Fruit fly (Drosophila melanogaster) ovary, adult (tissue): ENCODE measurements around the gene Tusp.

ENCODE experiments used
- CG17801 ChIP-seq: fragments of 200-800 bp; optimal IDR thresholded peaks from 2 replicates; lab custom pipeline; 2019; ENCODE audit warnings: missing biosample characterization, mild to moderate bottlenecking, missing genetic modification characterization, moderate library complexity; ENCODE audit not compliant: partially characterized antibody

Gene Tusp

DNA sequence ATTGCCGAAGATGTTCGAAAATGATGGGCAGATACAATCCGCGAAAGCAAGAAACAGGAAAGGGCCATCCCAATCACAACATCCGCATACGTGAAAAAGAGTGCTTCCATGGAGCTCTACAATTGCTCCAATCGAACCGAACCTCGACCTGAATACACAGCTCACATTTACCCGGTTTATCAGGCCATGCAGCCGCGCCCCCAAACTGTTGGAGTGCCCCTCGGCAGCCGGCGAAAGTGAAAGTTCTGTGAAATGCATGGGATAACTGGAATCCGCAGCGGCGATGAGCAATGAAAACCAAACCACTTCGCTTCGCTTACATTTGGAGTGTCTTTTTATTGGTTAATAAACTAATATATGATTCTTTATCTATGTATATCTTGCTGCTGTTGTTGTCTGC, 10.4 kb upstream of the Tusp start:
- TF ChIP-seq CG17801 = no peak

DNA sequence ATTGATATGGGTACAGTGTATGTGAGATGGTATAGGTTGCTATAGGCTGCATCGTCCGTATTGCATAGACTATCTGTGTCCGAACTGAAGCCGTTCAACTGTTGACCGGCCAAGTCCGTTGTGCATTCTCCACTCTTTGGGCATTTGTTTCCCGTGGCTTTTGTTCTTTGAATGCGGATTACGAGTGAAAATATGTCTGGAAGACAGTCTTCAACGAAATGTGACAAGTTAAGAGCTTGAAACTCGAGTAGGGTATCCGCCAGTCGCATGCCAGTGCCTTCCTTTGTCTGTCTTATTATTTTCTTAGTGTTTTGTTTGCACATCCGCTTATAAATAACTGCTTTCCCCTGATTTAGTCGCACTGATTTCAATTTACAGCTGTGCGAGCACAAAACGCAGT, 4.0 kb upstream of the Tusp start:
- no peak for TF ChIP-seq CG17801

DNA sequence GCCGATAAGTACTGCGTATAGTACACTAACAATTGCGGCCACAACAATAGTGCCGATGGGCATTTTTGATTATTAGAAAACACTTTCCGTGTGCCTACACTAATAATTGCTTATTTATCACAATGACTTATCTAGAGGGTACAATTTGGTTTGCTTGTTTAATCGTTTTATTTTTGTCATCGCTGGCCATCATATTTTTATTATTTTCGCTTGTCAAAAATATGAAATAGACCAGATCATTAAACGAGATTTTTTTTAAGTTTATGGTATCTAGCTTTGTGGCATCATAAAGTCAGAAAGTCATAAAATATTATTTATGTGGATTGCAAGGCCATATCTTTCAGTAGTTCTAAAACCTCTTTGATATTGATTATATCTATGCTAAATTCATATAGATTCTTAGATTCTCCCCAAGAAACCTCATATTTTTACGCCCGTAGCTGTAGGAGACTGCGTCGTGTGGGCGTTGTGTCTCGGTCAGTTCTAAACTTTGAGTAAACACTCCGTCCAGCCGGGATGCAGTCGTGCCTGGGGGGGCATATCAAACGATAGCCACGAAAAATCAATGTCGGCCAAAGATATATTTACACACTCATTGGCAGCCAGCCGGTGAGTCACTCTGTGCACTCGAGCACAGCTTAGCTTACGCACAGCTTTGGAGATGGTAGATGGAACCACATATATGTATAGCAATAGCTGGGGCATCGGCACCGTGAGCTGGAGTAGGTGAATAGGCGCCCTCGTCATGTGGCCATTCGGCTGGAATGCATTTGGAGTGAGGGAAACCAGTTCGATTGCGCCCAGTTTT, 2.8 kb upstream of the Tusp start:
- no peak for TF ChIP-seq CG17801

DNA sequence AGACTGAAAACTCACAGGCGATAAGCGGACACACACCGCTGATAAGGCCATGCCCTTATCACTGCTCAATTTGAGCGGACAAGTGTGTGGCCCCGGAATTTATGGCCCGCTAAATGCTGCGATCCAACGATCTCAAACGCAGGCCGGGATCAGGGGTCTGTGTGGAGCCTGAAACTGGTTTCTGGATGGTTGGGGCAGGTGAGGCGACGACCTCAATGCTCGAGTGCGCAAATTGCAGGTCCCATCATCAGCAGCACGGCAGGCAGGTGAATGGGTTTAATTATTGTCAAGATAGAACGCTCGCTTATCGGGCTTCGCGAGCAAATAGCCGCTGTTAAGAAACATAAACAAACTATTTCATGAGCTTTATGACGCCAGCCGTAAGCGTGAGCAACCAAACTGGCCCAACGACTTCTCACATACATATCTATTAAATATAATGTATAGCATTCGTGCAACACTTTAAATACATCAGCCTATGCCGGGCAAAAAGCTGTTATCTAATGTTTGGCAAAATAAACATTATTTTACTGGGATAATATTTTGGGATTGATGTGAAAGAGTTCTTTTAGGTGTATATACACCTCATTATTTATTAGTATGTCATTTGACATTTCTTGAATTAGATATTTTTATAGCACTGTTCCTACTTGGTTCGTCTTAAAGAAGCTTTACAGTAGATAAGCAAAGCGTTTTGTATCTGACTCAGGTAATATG, 2.0 kb upstream of the Tusp start:
- peak; percentile 5 for TF ChIP-seq CG17801

DNA sequence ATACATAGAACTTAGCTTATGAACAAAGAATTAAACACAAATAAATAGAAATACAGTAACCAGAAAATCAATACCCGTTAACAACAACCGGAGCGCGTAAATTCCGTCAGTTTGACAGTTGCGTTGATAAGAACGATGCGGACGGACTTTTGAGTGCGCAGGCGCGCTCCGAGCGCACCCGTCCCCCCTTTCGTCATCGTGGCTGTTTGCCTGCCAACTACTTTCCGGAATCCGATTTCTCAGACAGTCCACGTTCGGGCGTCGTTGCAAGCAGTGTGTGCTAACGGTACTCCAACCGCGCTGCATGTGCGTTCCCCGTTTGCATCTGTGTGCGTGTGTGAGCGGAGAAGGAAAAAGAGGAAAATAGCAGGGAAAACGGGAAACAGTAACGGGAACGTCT, 321 bp downstream of the Tusp start:
- no peak for TF ChIP-seq CG17801

DNA sequence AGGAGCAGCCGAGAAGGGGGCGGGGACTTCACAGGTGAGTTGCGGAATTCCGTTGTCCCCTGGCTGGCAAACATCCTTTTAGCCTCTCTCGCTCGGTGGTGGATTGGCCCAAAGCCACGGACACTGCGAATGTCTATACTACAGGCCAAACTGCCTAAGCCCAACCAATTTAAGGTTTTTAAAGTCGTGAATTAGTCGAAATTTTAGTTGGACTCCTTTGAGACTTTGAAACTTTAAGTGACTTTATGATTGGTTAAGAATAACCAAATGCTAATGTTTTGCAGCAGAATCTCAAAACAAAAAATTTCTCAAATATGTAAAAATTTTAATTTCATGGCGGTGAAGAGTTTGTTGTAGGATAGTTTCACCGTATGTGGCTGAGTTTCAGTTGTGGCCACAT, 857 bp downstream of the Tusp start:
- TF ChIP-seq CG17801 = no peak

DNA sequence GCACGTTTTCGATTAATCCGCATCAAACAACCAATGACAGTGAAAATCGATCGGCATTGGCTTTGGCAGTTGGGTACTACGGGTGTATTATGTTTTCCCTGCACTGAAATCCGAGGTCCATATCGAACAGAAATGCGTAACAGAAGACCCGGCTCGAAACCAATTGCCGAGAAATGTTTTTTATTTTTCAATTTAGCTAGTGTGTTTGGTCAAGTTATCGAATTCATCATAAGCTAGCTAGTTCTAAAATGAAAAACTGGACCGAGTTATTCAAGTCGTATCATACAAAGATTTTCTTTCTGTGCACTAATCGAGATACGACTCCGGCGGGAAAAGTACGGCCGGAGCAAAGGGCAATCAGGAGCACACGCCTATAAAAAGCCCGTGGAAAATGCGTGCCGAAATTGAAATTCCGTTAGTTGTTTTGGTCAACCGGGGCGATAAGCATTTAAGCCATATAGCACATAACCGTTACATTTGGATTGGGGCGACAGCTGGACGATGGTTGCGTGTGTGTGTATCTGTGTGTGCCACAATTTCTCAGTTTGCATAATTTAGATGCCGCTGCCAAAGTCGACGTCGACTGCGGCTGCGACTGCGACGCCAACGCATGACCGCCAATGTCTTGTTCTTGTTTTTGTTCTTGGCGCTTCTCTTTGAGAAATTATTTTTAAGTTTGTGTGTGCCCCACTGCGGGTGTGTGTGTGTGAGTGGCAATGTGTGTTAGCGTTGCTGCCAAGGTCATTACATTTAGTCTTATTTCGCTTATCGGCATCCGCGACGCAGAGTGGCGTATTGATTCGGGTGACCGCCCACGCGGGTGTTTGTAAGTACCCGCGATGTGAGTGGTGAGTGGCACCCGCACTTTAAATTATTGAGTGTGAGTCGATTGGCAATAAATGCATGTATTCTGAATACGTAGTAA, 1.7 kb downstream of the Tusp start:
- TF ChIP-seq CG17801 = no peak

DNA sequence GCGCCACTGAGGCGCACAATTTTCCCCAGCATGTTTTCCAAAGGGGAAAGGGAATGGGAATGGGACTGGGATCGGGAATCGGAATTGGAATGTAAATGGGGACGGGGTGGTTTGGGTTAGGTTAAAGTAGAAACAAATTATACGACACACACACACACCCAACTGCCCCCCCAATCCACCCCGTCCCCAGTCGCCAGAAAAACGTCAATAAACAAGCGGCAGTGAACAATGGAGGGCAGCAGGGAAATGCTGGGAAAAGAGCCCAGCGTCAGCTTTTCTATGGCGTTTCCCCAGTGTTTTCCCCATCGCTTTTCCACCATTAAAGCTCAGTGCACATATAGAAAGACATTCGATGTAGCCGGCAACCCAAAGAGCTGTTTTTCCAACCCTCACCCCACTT, 2.9 kb downstream of the Tusp start:
- no peak for TF ChIP-seq CG17801

DNA sequence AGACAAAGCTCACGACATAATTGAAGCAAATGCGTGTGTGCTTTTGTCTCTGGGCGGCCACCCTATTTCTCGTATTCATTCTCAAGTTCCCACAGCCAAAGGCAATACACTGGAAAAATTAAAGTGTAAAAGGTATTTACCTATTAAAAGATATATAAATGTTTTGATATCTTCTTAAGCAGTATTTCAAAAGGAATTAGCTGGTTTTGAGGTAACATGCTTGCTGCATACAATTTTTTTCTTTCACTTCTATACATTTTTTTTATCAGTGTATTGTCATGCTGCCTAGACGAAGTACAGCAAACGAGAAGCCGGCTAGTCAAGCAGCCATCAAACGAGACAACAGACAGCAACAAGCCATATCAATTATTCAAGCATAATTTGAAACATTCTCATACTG, 6.1 kb downstream of the Tusp start:
- no peak for TF ChIP-seq CG17801

DNA sequence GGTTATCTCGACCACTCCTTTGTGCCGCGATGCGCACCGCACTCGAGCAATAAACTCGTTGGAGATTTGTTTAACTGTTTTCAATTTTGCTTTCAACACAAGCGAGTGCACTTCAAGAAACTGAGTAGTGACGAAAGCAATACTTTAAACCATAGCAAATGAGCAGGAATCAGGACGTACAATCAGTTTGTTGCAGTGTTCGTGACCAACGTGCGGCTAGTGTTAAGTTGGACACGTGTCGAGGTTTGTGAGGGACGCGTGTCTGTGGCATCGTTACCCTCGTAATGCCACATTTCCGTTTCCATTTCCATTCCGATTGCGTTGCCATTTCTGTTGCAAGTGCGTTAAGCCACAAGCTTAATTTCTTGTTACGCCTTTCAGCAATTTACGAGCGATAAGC, 8.8 kb downstream of the Tusp start:
- TF ChIP-seq CG17801 = no peak

DNA sequence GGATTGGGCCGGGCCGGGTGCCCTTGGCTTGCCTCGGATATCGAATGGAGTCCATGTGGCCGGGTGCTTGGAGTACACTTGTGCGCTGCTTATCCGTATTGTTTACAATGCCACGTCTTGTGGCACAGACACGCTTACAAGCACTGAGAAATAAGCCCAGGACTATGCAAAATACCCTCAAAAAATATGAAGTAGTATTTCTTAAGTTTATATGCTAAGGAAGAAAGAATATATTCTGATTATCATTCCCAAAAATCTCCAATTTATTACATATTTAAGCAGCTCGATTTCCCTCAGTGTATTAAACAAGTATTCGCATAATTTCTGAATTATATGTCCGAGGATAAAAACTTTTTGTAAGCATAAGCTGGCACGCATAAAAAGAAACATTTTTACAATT, 14.2 kb downstream of the Tusp start:
- no peak for TF ChIP-seq CG17801

DNA sequence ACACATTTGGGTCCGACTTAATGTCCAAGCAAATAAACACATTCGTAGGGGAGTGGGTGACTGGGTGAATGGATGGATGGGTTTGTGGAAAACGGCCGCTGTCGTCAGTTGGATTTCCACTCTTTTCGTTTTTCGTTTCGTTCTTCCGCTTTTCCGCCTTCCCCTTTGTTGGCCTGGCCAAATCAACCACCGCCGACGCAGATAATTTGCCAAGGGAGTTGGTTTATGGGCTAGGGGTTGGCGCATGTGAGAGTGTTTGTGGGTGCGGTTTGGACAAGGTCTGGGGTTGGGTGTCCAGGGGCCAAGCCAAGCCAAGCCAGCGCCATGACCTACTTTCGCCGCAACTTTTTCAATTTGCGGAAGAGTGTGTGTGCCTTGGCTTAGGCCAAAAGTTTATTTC, 15.3 kb downstream of the Tusp start:
- TF ChIP-seq CG17801 = no peak

DNA sequence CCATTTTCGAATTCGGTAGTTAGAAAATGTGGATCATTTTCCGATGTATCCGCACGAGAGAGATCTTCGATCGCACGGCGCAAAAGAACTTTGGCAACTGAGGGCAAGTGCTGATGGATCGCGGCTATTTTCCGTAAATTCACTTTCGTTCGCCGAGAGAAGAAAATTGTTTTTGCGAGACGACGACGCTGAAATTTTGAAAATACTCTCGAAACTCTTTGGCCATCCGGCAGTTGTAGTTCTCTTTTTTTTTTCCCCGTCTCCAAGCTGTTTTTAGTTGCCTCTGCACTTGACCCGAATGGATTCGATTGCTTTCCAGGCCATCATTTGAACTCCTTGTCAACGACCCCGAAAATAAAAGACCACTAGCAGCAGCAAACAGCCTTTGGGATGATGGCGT, 18.2 kb downstream of the Tusp start, which contains the start of gene CG5612:
Gene CG5612, minus strand, starts transcription at position 101 of the 400 bp plus-strand sequence.
- no peak for TF ChIP-seq CG17801

DNA sequence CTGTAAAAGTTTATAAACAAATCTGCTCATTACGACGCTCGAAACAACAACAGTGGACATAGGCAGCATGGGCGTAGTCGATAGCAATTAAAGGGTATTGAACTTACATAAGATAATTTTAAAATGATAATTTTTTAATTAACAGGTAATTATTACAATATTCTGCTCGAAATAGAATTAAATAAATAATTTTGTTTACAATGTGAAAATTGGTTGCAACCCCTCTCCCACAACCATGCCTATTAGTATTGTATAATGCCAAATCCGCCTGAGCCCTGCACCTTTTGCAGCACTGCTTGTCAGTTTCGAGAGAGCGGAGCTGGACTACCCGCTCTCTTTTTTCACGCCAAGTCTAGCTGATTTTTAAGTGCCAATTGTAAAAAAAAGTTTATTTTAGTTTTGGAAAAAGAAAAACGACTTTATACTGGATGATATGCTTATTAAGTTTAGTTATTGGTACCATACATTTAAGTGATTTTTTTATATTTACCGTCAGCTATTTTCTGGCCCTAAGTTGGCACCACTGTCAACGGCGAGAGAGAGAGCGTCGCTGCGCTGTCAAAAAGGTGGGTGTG, 28.4 kb downstream of the Tusp start, which contains the start of the genes CG5611 and Mtl:
Gene CG5611, minus strand, starts transcription at position 51 of the 575 bp plus-strand sequence.
Gene Mtl, plus strand, starts transcription at position 403 of the 575 bp plus-strand sequence.
- peak; percentile 100 for TF ChIP-seq CG17801

DNA sequence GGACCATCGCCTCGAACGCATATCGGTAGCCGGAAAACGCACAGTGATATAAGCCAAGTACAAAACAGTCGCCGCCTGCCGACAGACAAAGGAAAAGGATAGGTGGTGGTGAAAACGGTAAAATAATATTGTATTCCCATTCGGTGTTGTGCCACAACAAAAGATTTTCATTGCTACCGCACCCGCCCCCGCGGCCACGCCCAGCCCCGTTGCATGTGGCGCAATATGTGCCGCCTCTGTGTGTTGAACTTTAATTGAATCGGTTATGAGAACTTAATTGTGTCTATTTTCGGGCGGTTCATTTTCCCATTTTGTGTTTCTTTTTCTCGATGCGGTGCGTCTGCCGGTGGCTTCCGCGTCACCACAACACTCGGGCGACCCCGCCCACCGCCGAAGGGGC, 29.0 kb downstream of the Tusp start:
- TF ChIP-seq CG17801 = no peak

DNA sequence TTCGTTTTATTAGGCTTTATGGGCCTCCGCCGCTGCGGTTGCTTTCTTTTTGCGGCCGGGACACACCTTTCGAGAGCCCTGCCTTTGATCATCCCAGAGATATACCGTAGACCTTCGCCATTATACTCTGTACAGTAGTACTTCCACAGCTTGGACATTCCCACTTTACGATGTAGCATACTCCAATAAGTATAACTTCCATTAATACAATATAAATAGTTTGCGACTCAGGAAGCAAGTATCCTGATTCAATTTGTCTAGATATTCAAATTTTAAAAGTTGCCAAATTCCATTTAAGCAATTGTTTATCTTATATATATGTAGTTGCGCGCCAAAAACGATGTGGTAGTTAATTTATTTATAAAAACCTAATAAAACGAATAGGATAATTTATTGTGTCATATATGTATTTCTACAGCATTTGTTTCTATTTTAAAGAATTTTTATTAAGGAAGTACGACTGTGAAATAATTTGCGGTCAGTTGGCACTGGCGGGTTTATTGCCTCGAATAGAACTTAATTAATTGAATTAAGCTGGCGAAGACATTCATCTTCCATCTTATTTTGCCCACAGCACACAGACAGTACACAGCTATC, 29.7 kb downstream of the Tusp start:
- TF ChIP-seq CG17801 = no peak
